Worm (Caenorhabditis elegans) whole organism, L4 larva: Measurements from ENCODE around the gene Y67H2A.2.

ENCODE experiments used
- aha-1 ChIP-seq: fragments of 150-350 bp; peaks from one replicate; lab custom pipeline; 2014; ENCODE audit warnings: missing biosample characterization, missing genetic modification characterization
- ceh-28 ChIP-seq: fragments of 150-350 bp; optimal IDR thresholded peaks from 2 replicates; lab custom pipeline; 2014; ENCODE audit warnings: missing biosample characterization, missing genetic modification reagents, missing genetic modification characterization
- fkh-10 ChIP-seq: fragments of 150-350 bp; optimal IDR thresholded peaks from 2 replicates; lab custom pipeline; 2014; ENCODE audit warnings: missing biosample characterization, missing genetic modification reagents, missing genetic modification characterization
- gei-8 ChIP-seq: fragments of 200-800 bp; sonication (Bioruptor generic); optimal IDR thresholded peaks from 2 replicates; lab custom pipeline; 2018; ENCODE audit warnings: mild to moderate bottlenecking, missing genetic modification characterization, missing compliant biosample characterization
- lin-13 ChIP-seq: fragments of 150-350 bp; optimal IDR thresholded peaks from 2 replicates; lab custom pipeline; 2014; ENCODE audit warnings: missing biosample characterization, missing genetic modification reagents, missing genetic modification characterization
- nhr-237 ChIP-seq: sonication (generic microtip); optimal IDR thresholded peaks from 2 replicates; lab custom pipeline; 2017; ENCODE audit warnings: missing biosample characterization, missing genetic modification characterization
- nhr-28 ChIP-seq: fragments of 150-350 bp; optimal IDR thresholded peaks from 2 replicates; lab custom pipeline; 2014; ENCODE audit warnings: missing biosample characterization, missing genetic modification characterization
- nhr-6 ChIP-seq: fragments of 150-350 bp; optimal IDR thresholded peaks from 2 replicates; lab custom pipeline; 2014; ENCODE audit warnings: missing biosample characterization, missing genetic modification characterization
- pha-4 ChIP-seq, 2 experiments: fragments of 150-350 bp in 1 of 2; fragments of 200-800 bp in 1 of 2; sonication (Bioruptor generic) in 1 of 2; IDR thresholded peaks in 1 of 2; optimal IDR thresholded peaks in 1 of 2; 2 replicates each; pipeline versions ENCODE4 v1.3.6 to Lab custom; 2014 to 2022; ENCODE audit warnings: missing genetic modification characterization in 2 of 2, missing genetic modification reagents in 2 of 2, missing biosample characterization in 1 of 2, missing compliant biosample characterization in 1 of 2
- set-16 ChIP-seq: fragments of 200-800 bp; sonication (Bioruptor generic); IDR thresholded peaks from 2 replicates; pipeline ENCODE4 v1.3.6; 2022; ENCODE audit warnings: missing genetic modification reagents, missing genetic modification characterization, missing compliant biosample characterization
- unc-62 ChIP-seq, 3 experiments: fragments of 150-350 bp in 1 of 3; sonication (generic microtip); optimal IDR thresholded peaks in 2 of 3; peaks in 1 of 3; 1 replicate in 1 of 3; 2 replicates in 2 of 3; lab custom pipeline; 2014 to 2017; ENCODE audit warnings: missing biosample characterization in 3 of 3, missing genetic modification characterization in 3 of 3, missing genetic modification reagents in 3 of 3, missing genotype in 1 of 3
- vab-7 ChIP-seq: fragments of 200-800 bp; sonication (Bioruptor generic); IDR thresholded peaks from 2 replicates; pipeline ENCODE4 v1.3.6; 2022; ENCODE audit warnings: missing genetic modification reagents, missing genetic modification characterization, missing compliant biosample characterization
- zfp-3 ChIP-seq: fragments of 200-800 bp; sonication (Bioruptor generic); conservative IDR thresholded peaks from 2 replicates; pipeline ENCODE4 v1.3.6; 2022; ENCODE audit warnings: missing genetic modification reagents, missing genetic modification characterization, missing compliant biosample characterization

DNA sequence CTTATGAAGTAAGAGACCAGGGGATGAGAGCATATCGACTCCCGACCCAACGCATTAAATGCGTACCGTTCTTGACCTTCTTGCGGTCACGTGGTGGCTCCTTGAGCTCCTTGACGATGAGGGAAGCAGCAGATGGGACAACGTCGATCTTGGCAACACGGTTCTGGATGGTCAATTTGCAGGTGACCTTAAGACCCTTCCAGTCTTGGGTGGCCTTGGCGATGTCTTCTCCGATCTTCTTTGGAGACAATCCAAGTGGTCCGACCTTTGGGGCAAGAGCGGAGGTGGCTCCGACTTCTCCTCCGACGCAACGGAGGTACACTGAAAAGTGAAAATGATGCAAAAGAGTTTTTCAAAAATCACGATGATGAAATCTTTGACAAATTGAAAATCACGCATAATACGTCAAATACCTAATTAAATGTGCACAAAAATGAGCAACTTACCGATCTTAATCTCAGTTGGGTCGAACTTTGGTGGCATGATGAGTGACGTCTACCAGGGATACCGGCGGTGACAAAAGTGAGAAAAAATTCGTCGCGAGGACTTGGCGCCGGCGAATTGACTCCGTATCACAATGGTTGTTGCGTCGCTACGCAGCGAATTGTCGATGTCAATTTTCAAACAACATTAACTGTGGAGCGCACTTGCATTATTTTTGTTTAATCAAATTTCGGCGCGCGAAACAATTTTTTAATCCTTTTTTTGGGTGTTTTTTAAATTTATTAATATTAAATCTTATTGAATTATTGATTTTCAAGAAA, 57.4 kb downstream of the Y67H2A.2 start, which contains the start of gene rpl-12:
- TF ChIP-seq vab-7 (GFP tag; lab: Robert Waterston, UW) = peak; percentile 97
- peak; percentile 97 for TF ChIP-seq lin-13
- peak; percentile 100 for TF ChIP-seq fkh-10 (GFP tag; lab: Kevin White, UChicago)
- TF ChIP-seq nhr-6 (tag; lab: Kevin White, UChicago) = peak; percentile 99
- peak; percentile 96 for TF ChIP-seq nhr-28 (tag; lab: Kevin White, UChicago)
- peak; percentile 97 for TF ChIP-seq pha-4 (GFP tag; IDR thresholded peaks at IDR 0.05; lab: Robert Waterston, UW)
- TF ChIP-seq pha-4 (tag; optimal IDR thresholded peaks at IDR 0.05; lab: Kevin White, UChicago) = peak; percentile 99
- TF ChIP-seq zfp-3 (GFP tag; lab: Robert Waterston, UW) = peak; percentile 97
- peak; percentile 99 for TF ChIP-seq aha-1 (tag; lab: Kevin White, UChicago)
- peak; percentile 40 for TF ChIP-seq set-16 (GFP tag; lab: Robert Waterston, UW)
- TF ChIP-seq ceh-28 (tag; lab: Kevin White, UChicago) = peak; percentile 16
- TF ChIP-seq gei-8 (GFP tag; lab: Kevin White, UChicago) = peak; percentile 23
- peak; percentile 43 for TF ChIP-seq nhr-237 (tag; lab: Kevin White, UChicago)
- peak; percentile 18 to 100 for TF ChIP-seq unc-62 (GFP tag; optimal IDR thresholded peaks at IDR 0.05 in 1 of 2; lab: Kevin White, UChicago)
- TF ChIP-seq unc-62 (tag; optimal IDR thresholded peaks at IDR 0.05; lab: Kevin White, UChicago) = no peak
